Worm (Caenorhabditis elegans) whole organism, early embryonic: ENCODE data around the gene Y56A3A.16.

ENCODE experiments used
- B0310.2 ChIP-seq: sonication (generic microtip); optimal IDR thresholded peaks from 2 replicates; lab custom pipeline; 2016; ENCODE audit warnings: mild to moderate bottlenecking, missing genetic modification characterization, missing compliant biosample characterization
- F13C5.2 ChIP-seq: sonication (generic microtip); optimal IDR thresholded peaks from 2 replicates; lab custom pipeline; 2017; ENCODE audit warnings: mild to moderate bottlenecking, missing genetic modification characterization, inconsistent platforms, missing compliant biosample characterization
- aly-1 ChIP-seq: sonication (generic microtip); optimal IDR thresholded peaks from 2 replicates; lab custom pipeline; 2016; ENCODE audit warnings: missing genetic modification characterization, missing compliant biosample characterization
- ama-1 ChIP-seq: fragments of 150-350 bp; optimal IDR thresholded peaks from 2 replicates; lab custom pipeline; 2014
- ceh-13 ChIP-seq: fragments of 200-800 bp; sonication (Bioruptor generic); optimal IDR thresholded peaks from 2 replicates; lab custom pipeline; 2018; ENCODE audit warnings: mild to moderate bottlenecking, missing genetic modification characterization, missing compliant biosample characterization
- ceh-36 ChIP-seq: sonication (generic microtip); optimal IDR thresholded peaks from 2 replicates; lab custom pipeline; 2016; ENCODE audit warnings: missing genetic modification characterization, inconsistent platforms, missing compliant biosample characterization
- ets-7 ChIP-seq: sonication (generic microtip); optimal IDR thresholded peaks from 2 replicates; lab custom pipeline; 2016; ENCODE audit warnings: missing genotype, missing genetic modification characterization, missing compliant biosample characterization
- flt-1 ChIP-seq: fragments of 200-800 bp; sonication (Bioruptor generic); IDR thresholded peaks from 2 replicates; pipeline ENCODE4 v1.3.6; 2022; ENCODE audit warnings: missing genetic modification characterization, missing compliant biosample characterization
- hmbx-1 ChIP-seq: sonication (generic microtip); optimal IDR thresholded peaks from 2 replicates; lab custom pipeline; 2016; ENCODE audit warnings: mild to moderate bottlenecking, missing genetic modification characterization, missing compliant biosample characterization
- hmg-4 ChIP-seq: fragments of 200-800 bp; sonication (Bioruptor generic); optimal IDR thresholded peaks from 2 replicates; lab custom pipeline; 2018; ENCODE audit warnings: mild to moderate bottlenecking, missing genetic modification characterization, missing compliant biosample characterization
- hnd-1 ChIP-seq: sonication (generic microtip); optimal IDR thresholded peaks from 2 replicates; lab custom pipeline; 2016; ENCODE audit warnings: missing genetic modification characterization, missing compliant biosample characterization
- pes-1 ChIP-seq: fragments of 200-800 bp; sonication (Bioruptor generic); IDR thresholded peaks from 2 replicates; pipeline ENCODE4 v1.3.6; 2022; ENCODE audit warnings: missing genetic modification reagents, missing genetic modification characterization, missing compliant biosample characterization
- scrt-1 ChIP-seq: fragments of 200-800 bp; sonication (Bioruptor generic); IDR thresholded peaks from 2 replicates; pipeline ENCODE4 v1.3.6; 2022; ENCODE audit warnings: missing genetic modification characterization, missing compliant biosample characterization
- sea-1 ChIP-seq: fragments of 200-800 bp; sonication (Bioruptor generic); conservative IDR thresholded peaks from 2 replicates; pipeline ENCODE4 v1.3.6; 2022; ENCODE audit warnings: missing genetic modification characterization, missing compliant biosample characterization
- tbx-11 ChIP-seq: fragments of 200-800 bp; sonication (Bioruptor generic); IDR thresholded peaks from 2 replicates; pipeline ENCODE4 v1.3.6; 2022; ENCODE audit warnings: missing genetic modification characterization, missing compliant biosample characterization
- tbx-37 ChIP-seq: fragments of 200-800 bp; sonication (Bioruptor generic); conservative IDR thresholded peaks from 2 replicates; pipeline ENCODE4 v1.3.6; 2022; ENCODE audit warnings: missing genetic modification reagents, missing genetic modification characterization, missing compliant biosample characterization
- tra-4 ChIP-seq: sonication (generic microtip); optimal IDR thresholded peaks from 2 replicates; lab custom pipeline; 2017; ENCODE audit warnings: missing genetic modification characterization, missing compliant biosample characterization

Gene Y56A3A.16

DNA sequence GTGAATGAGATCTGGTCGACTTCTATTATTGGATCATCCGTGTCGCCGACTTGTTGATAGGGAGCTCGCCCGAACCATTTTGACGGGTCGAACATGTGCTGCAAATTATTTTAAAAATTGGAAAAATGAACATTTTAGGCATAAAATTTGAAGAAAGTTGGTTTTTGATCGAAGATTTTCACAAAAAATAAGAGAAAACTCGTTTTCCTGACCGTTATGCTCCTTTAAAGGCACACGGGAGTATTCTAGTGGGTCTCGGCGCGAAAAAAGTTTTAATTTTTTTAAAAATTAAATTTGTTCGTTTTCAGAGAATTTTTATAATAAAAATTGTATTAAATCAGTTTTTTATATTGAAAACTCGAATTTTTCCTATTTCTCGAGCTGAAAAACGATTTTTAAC lies at the start of gene Y56A3A.16:
Gene Y56A3A.16 (minus strand): TSS at position 101 of the 400 bp plus-strand sequence.
- TF ChIP-seq hmg-4 (GFP tag; lab: Kevin White, UChicago): no peak
- TF ChIP-seq F13C5.2 (tag; lab: Kevin White, UChicago): no peak
- TF ChIP-seq tra-4 (tag; lab: Kevin White, UChicago): no peak
- no peak for TF ChIP-seq ceh-13 (GFP tag; lab: Kevin White, UChicago)
- TF ChIP-seq ama-1 (lab: Kevin White, UChicago): no peak
- TF ChIP-seq B0310.2 (tag; lab: Kevin White, UChicago): no peak
- TF ChIP-seq hnd-1: no peak
- no peak for TF ChIP-seq pes-1 (GFP tag; lab: Robert Waterston, UW)
- TF ChIP-seq tbx-37 (GFP tag; lab: Robert Waterston, UW): no peak
- TF ChIP-seq ets-7 (tag; lab: Kevin White, UChicago): no peak
- TF ChIP-seq flt-1 (GFP tag; lab: Robert Waterston, UW): no peak
- TF ChIP-seq ceh-36: no peak
- TF ChIP-seq sea-1 (GFP tag; lab: Robert Waterston, UW): no peak
- TF ChIP-seq hmbx-1 (tag; lab: Kevin White, UChicago): no peak
- no peak for TF ChIP-seq aly-1 (tag; lab: Kevin White, UChicago)
- TF ChIP-seq scrt-1: no peak

DNA sequence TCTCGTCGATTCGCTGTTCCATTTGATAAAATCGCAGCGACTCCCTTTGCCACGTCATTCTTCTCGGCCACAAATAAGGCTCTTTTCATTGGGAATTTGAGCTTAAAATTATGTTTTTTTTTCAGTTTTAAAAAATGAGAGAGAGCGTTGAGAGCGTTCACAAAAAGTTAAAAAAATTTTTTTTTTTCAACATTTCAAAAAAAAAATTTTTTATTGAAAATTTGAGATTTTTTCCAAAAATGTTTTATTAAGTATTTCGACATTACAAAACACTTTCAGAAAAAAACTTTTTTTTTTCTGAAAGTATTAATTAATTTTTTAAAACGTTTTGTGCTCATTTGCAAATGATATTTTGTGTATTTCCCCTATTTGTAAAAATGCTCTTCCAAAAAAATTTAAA lies 46.0 kb upstream of the Y56A3A.16 start, which contains the start of gene top-3:
Gene top-3 (minus strand): TSS at position 101 of the 400 bp plus-strand sequence.
- TF ChIP-seq ama-1 (lab: Kevin White, UChicago): no peak
- TF ChIP-seq ceh-13 (GFP tag; lab: Kevin White, UChicago): no peak
- TF ChIP-seq aly-1 (tag; lab: Kevin White, UChicago): no peak
- no peak for TF ChIP-seq B0310.2 (tag; lab: Kevin White, UChicago)
- TF ChIP-seq hmbx-1 (tag; lab: Kevin White, UChicago): no peak
- TF ChIP-seq sea-1 (GFP tag; lab: Robert Waterston, UW): no peak
- TF ChIP-seq hnd-1: no peak
- TF ChIP-seq F13C5.2 (tag; lab: Kevin White, UChicago): no peak
- no peak for TF ChIP-seq tbx-11 (GFP tag; lab: Robert Waterston, UW)
- no peak for TF ChIP-seq flt-1 (GFP tag; lab: Robert Waterston, UW)
- TF ChIP-seq ceh-36: no peak

DNA sequence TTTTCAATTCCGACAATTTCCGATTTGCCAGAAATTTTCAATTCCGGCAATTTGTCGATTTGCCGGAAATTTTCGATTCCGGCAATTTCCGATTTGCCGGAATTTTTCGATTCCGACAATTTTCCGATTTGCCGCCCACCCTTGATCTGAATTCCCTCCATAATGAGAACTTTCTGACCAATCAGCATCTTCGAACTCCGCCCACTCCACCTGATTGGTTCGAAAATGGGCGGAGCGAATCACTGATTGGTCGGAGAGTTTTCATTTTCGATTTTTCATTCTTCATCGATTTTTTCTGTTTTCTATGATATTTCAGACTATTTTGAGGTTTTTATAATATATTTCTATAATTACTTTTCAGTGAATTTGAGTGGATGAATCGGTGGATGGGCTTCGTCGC lies 40.0 kb upstream of the Y56A3A.16 start:
- no peak for TF ChIP-seq F13C5.2 (tag; lab: Kevin White, UChicago)
- TF ChIP-seq ceh-13 (GFP tag; lab: Kevin White, UChicago): no peak
- no peak for TF ChIP-seq hmbx-1 (tag; lab: Kevin White, UChicago)
- no peak for TF ChIP-seq ama-1 (lab: Kevin White, UChicago)
- TF ChIP-seq ets-7 (tag; lab: Kevin White, UChicago): no peak
- no peak for TF ChIP-seq tbx-37 (GFP tag; lab: Robert Waterston, UW)
- TF ChIP-seq B0310.2 (tag; lab: Kevin White, UChicago): no peak
- TF ChIP-seq tbx-11 (GFP tag; lab: Robert Waterston, UW): no peak
- TF ChIP-seq hmg-4 (GFP tag; lab: Kevin White, UChicago): no peak
- TF ChIP-seq flt-1 (GFP tag; lab: Robert Waterston, UW): no peak
- TF ChIP-seq ceh-36: no peak
- no peak for TF ChIP-seq scrt-1
- no peak for TF ChIP-seq pes-1 (GFP tag; lab: Robert Waterston, UW)
- TF ChIP-seq tra-4 (tag; lab: Kevin White, UChicago): no peak
- TF ChIP-seq sea-1 (GFP tag; lab: Robert Waterston, UW): no peak
- TF ChIP-seq aly-1 (tag; lab: Kevin White, UChicago): no peak
- TF ChIP-seq hnd-1: no peak

DNA sequence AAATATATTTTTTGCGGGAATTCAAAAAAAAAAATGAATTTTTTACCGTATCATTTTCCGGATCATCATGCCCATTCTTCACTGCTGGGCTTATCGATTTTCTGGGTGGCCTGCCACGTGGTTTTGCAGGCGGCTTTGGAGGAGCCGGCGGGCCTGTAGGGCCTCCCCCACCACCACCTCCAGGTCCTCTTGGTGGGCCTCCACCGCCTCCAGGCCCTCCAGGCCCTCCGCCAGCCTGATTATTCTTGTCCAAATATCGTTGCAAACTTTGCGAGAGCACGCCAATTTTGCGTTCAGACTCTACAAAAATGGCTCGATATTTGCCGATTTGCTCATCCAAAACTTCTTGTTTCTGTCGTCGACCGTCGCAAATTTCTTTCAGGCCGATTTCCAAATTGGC lies 37.0 kb upstream of the Y56A3A.16 start:
- TF ChIP-seq hmbx-1 (tag; lab: Kevin White, UChicago) (no peak), flt-1 (GFP tag; lab: Robert Waterston, UW) (no peak), tbx-11 (GFP tag; lab: Robert Waterston, UW) (no peak), pes-1 (GFP tag; lab: Robert Waterston, UW) (no peak), ceh-13 (GFP tag; lab: Kevin White, UChicago) (no peak), hmg-4 (GFP tag; lab: Kevin White, UChicago) (no peak), tbx-37 (GFP tag; lab: Robert Waterston, UW) (no peak), ama-1 (lab: Kevin White, UChicago) (no peak), sea-1 (GFP tag; lab: Robert Waterston, UW) (no peak), aly-1 (tag; lab: Kevin White, UChicago) (no peak), tra-4 (tag; lab: Kevin White, UChicago) (no peak), scrt-1 (no peak), ceh-36 (no peak), F13C5.2 (tag; lab: Kevin White, UChicago) (no peak), B0310.2 (tag; lab: Kevin White, UChicago) (no peak), hnd-1 (no peak), ets-7 (tag; lab: Kevin White, UChicago) (no peak)

DNA sequence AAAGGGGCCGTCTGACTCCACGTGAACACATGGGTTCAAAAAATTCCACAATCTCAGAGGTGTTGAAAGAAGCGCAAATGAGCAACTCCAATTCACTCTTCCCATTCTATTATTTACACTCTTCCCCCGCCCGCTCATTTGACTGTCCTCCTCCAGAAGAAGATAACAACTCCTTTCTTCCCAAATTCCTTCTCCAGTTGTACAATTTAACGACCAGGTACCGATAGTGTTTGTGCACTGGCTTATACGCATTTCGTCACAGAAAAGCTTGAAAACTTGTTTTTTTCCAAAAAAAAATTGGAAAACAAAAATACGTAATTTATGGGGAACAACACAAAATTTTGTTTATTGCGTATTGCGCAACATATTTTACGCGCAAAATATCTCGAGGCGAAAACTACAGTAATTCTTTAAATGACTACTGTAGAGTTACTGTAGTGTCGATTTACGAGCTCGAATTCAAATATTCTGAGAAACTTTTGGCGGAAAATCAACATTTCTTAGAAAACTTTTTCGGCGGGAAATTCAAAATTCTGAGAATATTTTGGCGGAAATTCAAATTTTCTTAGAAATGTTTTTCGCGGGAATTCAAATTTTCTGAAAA lies 35.3 kb upstream of the Y56A3A.16 start:
- TF ChIP-seq ama-1 (lab: Kevin White, UChicago) (no peak), aly-1 (tag; lab: Kevin White, UChicago) (no peak), tbx-11 (GFP tag; lab: Robert Waterston, UW) (no peak), pes-1 (GFP tag; lab: Robert Waterston, UW) (no peak)

DNA sequence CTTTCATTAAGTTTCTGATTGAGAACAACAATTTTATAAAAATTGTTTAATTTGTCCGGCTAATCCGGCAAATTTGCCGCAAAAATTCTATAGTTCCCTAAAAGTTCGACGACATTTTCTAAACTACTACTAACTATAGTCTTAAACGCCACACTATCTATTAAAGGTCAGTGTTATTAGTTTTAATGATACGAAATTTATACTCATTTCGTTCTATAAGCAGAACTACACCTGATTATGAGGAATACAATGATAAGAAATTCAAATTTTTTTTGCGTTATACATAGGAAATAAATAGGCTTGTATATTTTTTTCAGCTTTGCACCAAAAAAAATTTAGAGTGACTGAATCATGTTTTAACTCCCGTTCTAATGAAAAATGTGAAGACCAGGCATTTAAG lies 34.3 kb upstream of the Y56A3A.16 start:
- no peak for TF ChIP-seq ceh-13 (GFP tag; lab: Kevin White, UChicago)

DNA sequence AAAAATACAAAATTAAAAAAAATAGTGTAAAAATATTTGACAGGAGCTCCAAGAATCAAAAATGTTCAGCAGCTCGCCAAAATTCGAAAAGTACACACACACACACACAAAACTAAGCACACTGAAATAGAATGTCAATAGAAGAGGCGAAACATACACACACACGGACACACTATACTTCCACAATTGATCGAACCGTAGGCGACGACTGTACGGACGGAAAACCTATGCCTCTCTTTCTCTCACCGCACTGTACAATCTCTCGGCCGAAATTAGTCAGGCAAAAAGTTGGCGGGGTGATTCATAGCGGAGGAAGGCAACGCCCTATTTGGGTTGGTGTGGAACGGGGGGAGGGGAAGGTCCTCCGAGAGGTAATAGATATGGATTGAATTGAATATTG lies 33.4 kb upstream of the Y56A3A.16 start:
- TF ChIP-seq B0310.2 (tag; lab: Kevin White, UChicago): no peak
- TF ChIP-seq hmg-4 (GFP tag; lab: Kevin White, UChicago): peak; percentile 1
